Worm (Caenorhabditis elegans): ENCODE results near the gene cav-1.

DNA sequence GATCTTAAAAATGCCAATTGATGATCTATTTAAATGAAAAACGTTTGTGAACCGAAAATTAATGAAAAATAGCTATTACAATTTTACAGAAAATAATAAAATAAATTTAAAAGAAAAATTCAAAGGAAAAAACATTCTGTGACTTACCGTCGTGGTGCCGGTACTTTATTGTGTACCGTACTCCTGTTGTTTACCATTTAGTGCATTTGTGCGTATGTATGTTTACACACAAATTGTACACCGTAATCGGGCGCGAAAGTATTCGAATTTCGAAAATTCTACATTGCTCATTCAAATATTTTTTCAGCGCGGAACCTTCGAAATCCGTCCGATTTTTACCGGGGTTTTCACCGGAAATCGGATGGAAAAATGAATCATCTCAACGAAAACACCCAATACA, 5.7 kb downstream of the cav-1 start, which contains the start of gene T13F2.6:
- TF ChIP-seq nfya-1 (tag; optimal IDR thresholded peaks at IDR 0.05; ENCODE audit: insufficient read depth) (no peak), nhr-237 (tag; optimal IDR thresholded peaks at IDR 0.05) (no peak), elt-3 (tag; optimal IDR thresholded peaks at IDR 0.05) (no peak), snpc-4 (tag; optimal IDR thresholded peaks at IDR 0.05) (no peak), ceh-16 (tag; optimal IDR thresholded peaks at IDR 0.05) (no peak)

Measured in whole organism, L3 larva.